Worm (Caenorhabditis elegans) whole organism, late embryonic: ENCODE data around the gene nhx-4.

Experiments
- F13H6.1 ChIP-seq: sonication (generic microtip); optimal IDR thresholded peaks from 2 replicates; lab custom pipeline; 2016; ENCODE audit warnings: missing genetic modification characterization, missing compliant biosample characterization
- ceh-9 ChIP-seq: sonication (generic microtip); optimal IDR thresholded peaks from 2 replicates; lab custom pipeline; 2016; ENCODE audit warnings: mild to moderate bottlenecking, missing genetic modification characterization, inconsistent platforms, missing compliant biosample characterization
- dmd-4 ChIP-seq: sonication (generic microtip); optimal IDR thresholded peaks from 2 replicates; lab custom pipeline; 2016; ENCODE audit warnings: borderline replicate concordance, missing genetic modification characterization, missing compliant biosample characterization
- fkh-10 ChIP-seq: fragments of 150-350 bp; optimal IDR thresholded peaks from 2 replicates; lab custom pipeline; 2014; ENCODE audit warnings: missing biosample characterization, missing genetic modification reagents, missing genetic modification characterization
- madf-2 ChIP-seq: sonication (generic microtip); optimal IDR thresholded peaks from 2 replicates; lab custom pipeline; 2017; ENCODE audit warnings: missing genetic modification characterization, missing compliant biosample characterization
- nfya-1 ChIP-seq: sonication (generic microtip); optimal IDR thresholded peaks from 2 replicates; lab custom pipeline; 2017; ENCODE audit warnings: missing genetic modification characterization, mild to moderate bottlenecking, missing compliant biosample characterization, antibody characterized with exemption, moderate library complexity
- nhr-11 ChIP-seq: fragments of 150-350 bp; optimal IDR thresholded peaks from 2 replicates; lab custom pipeline; 2014; ENCODE audit warnings: missing biosample characterization, missing genetic modification characterization
- nhr-232 ChIP-seq: sonication (generic microtip); optimal IDR thresholded peaks from 2 replicates; lab custom pipeline; 2016; ENCODE audit warnings: missing genetic modification characterization, missing compliant biosample characterization
- pha-2 ChIP-seq: sonication (generic microtip); optimal IDR thresholded peaks from 2 replicates; lab custom pipeline; 2017; ENCODE audit warnings: mild to moderate bottlenecking, missing genetic modification characterization, missing compliant biosample characterization
- pha-4 ChIP-seq: fragments of 150-350 bp; optimal IDR thresholded peaks from 2 replicates; lab custom pipeline; 2018; ENCODE audit warnings: missing biosample characterization, missing genetic modification reagents, missing genetic modification characterization
- ref-2 ChIP-seq: sonication (generic microtip); optimal IDR thresholded peaks from 2 replicates; lab custom pipeline; 2016; ENCODE audit warnings: missing genetic modification characterization, missing compliant biosample characterization
- rnt-1 ChIP-seq: sonication (generic microtip); optimal IDR thresholded peaks from 2 replicates; lab custom pipeline; 2016; ENCODE audit warnings: missing genetic modification characterization, missing compliant biosample characterization

ce11 chrX:6866900-6867299 lies 47.2 kb upstream of the nhx-4 start:
- TF ChIP-seq nfya-1: no peak
- TF ChIP-seq fkh-10: no peak
- TF ChIP-seq ceh-9 (tag; lab: Kevin White, UChicago): no peak
- TF ChIP-seq nhr-232 (tag; lab: Kevin White, UChicago): no peak
- no peak for TF ChIP-seq madf-2 (tag; lab: Kevin White, UChicago)
- no peak for TF ChIP-seq rnt-1 (tag; lab: Kevin White, UChicago)
- no peak for TF ChIP-seq ref-2
- no peak for TF ChIP-seq dmd-4 (tag; lab: Kevin White, UChicago)
- TF ChIP-seq pha-4: no peak
- TF ChIP-seq nhr-11 (tag; lab: Kevin White, UChicago): no peak
- TF ChIP-seq pha-2 (tag; lab: Kevin White, UChicago): no peak
- TF ChIP-seq F13H6.1 (tag; lab: Kevin White, UChicago): no peak
